Fruit fly (Drosophila melanogaster): ENCODE measurements around the gene SkpE.

DNA sequence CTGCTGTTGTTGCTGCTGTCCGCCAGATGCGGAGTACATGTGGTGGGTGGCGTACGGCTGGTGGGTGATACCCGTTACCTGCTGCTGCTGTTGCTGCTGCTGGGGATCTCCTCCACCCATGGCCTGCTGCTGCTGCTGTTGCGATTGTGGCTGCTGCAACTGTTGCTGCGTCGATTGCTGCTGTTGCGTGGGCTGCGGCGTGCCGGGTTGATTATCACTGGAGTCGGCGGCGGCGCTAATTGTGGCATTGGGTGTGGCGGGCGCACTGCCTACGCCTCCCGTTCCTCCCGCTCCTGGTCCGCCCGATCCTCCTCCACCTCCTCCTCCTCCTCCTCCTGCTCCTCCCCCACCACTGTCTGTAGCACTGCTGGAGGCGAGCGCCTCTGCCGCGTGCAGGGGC, 42.0 kb downstream of the SkpE start:
- TF ChIP-seq Pif1B (GFP tag; optimal IDR thresholded peaks at IDR 0.05) = no peak
- TF ChIP-seq CG34367 (tag; optimal IDR thresholded peaks at IDR 0.05) = no peak
- TF ChIP-seq CG4496 (GFP tag; IDR thresholded peaks at IDR 0.05) = no peak
- TF ChIP-seq CG9948 (tag; optimal IDR thresholded peaks at IDR 0.05) = no peak
- TF ChIP-seq gl (tag; optimal IDR thresholded peaks at IDR 0.05) = no peak
- no peak for TF ChIP-seq D1 (tag; optimal IDR thresholded peaks at IDR 0.05)
